Fruit fly (Drosophila melanogaster): ENCODE data around the gene CG5321.

dm6 chrX:14718842-14719241, 39.5 kb downstream of the CG5321 start, which contains the start of gene hog:
- no peak for TF ChIP-seq tai (GFP tag; optimal IDR thresholded peaks at IDR 0.05)
- TF ChIP-seq h (GFP tag; optimal IDR thresholded peaks at IDR 0.05), result no peak
- no peak for TF ChIP-seq psq (GFP tag; optimal IDR thresholded peaks at IDR 0.05)
- TF ChIP-seq dl (GFP tag; optimal IDR thresholded peaks at IDR 0.05; ENCODE audit: insufficient read depth in 1 of 2, partially characterized antibody in 2 of 2), result no peak
- no peak for TF ChIP-seq pan (optimal IDR thresholded peaks at IDR 0.05)
- no peak for TF ChIP-seq br (GFP tag; optimal IDR thresholded peaks at IDR 0.05)
